Worm (Caenorhabditis elegans) whole organism, L3 larva: ENCODE data around the gene C50E3.9.

Source experiments
- ama-1 ChIP-seq: fragments of 150-350 bp; optimal IDR thresholded peaks from 2 replicates; lab custom pipeline; 2018
- egl-5 ChIP-seq: fragments of 150-350 bp; optimal IDR thresholded peaks from 2 replicates; lab custom pipeline; 2017; ENCODE audit warnings: missing biosample characterization, missing genetic modification reagents, missing genetic modification characterization, inconsistent platforms
- lin-15B ChIP-seq: fragments of 150-350 bp; optimal IDR thresholded peaks from 2 replicates; lab custom pipeline; 2014; ENCODE audit warnings: missing biosample characterization, missing genetic modification characterization
- lsy-12 ChIP-seq: sonication (generic microtip); optimal IDR thresholded peaks from 2 replicates; lab custom pipeline; 2016; ENCODE audit warnings: mild to moderate bottlenecking, missing genetic modification characterization, missing compliant biosample characterization
- mdl-1 ChIP-seq: fragments of 150-350 bp; optimal IDR thresholded peaks from 2 replicates; lab custom pipeline; 2014; ENCODE audit warnings: missing biosample characterization, missing genetic modification characterization
- nhr-11 ChIP-seq: fragments of 150-350 bp; optimal IDR thresholded peaks from 2 replicates; lab custom pipeline; 2014; ENCODE audit warnings: missing biosample characterization, missing genetic modification characterization
- nhr-28 ChIP-seq: fragments of 150-350 bp; optimal IDR thresholded peaks from 2 replicates; lab custom pipeline; 2014; ENCODE audit warnings: missing biosample characterization, missing genetic modification characterization
- pha-4 ChIP-seq: fragments of 150-350 bp; optimal IDR thresholded peaks from 2 replicates; lab custom pipeline; 2014; ENCODE audit warnings: missing biosample characterization, missing genetic modification reagents, missing genetic modification characterization
- pqm-1 ChIP-seq: fragments of 150-350 bp; optimal IDR thresholded peaks from 2 replicates; lab custom pipeline; 2017; ENCODE audit warnings: missing biosample characterization, missing genetic modification characterization, inconsistent platforms
- skn-1 ChIP-seq: fragments of 150-350 bp; optimal IDR thresholded peaks from 2 replicates; lab custom pipeline; 2014; ENCODE audit warnings: missing biosample characterization, missing genetic modification characterization
- snpc-4 ChIP-seq: fragments of 150-350 bp; optimal IDR thresholded peaks from 2 replicates; lab custom pipeline; 2014; ENCODE audit warnings: missing biosample characterization, missing genetic modification characterization
- tbx-2 ChIP-seq: sonication (generic microtip); optimal IDR thresholded peaks from 2 replicates; lab custom pipeline; 2016; ENCODE audit warnings: mild to moderate bottlenecking, missing genetic modification characterization, missing compliant biosample characterization
- ztf-11 ChIP-seq: fragments of 150-350 bp; optimal IDR thresholded peaks from 2 replicates; lab custom pipeline; 2014; ENCODE audit warnings: missing biosample characterization, missing genetic modification characterization
- ztf-4 ChIP-seq: fragments of 150-350 bp; optimal IDR thresholded peaks from 2 replicates; lab custom pipeline; 2014; ENCODE audit warnings: missing biosample characterization, missing genetic modification characterization

DNA sequence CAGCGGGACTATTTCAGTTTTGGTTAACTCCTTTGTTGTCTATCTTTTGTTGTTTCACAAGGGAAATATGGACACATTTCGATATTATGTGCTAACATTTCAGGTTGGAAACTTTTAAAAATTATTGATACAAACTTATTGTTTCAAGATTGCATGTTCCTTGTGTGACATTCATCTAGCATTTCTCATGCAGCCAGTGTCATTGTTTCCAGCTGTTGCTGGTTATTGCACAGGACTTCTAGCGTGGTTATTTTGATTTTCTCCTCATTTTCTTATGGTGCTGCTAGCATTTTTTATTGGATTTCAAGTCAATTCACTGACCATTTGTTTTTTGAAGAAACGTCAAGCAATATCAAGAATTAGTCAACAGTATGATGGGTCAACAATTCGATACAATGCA is 44.2 kb downstream of the C50E3.9 start:
- TF ChIP-seq lin-15B (tag; lab: Kevin White, UChicago) = no peak
- TF ChIP-seq snpc-4 (tag; lab: Kevin White, UChicago) = no peak
- TF ChIP-seq skn-1 = no peak
- TF ChIP-seq egl-5 = no peak
- no peak for TF ChIP-seq pha-4 (tag; lab: Kevin White, UChicago)
- TF ChIP-seq ama-1 (lab: Kevin White, UChicago) = no peak
- no peak for TF ChIP-seq nhr-28 (tag; lab: Kevin White, UChicago)
- no peak for TF ChIP-seq ztf-4 (tag; lab: Kevin White, UChicago)
- TF ChIP-seq ztf-11 (tag; lab: Kevin White, UChicago) = no peak
- TF ChIP-seq mdl-1 = no peak
- no peak for TF ChIP-seq pqm-1 (tag; lab: Kevin White, UChicago)
- no peak for TF ChIP-seq nhr-11 (tag; lab: Kevin White, UChicago)
- no peak for TF ChIP-seq tbx-2 (tag; lab: Kevin White, UChicago)
- no peak for TF ChIP-seq lsy-12 (tag; lab: Kevin White, UChicago)
